Worm (Caenorhabditis elegans) whole organism, L3 larva: ENCODE measurements around the gene srsx-40.

Experiments used
- ceh-28 ChIP-seq: fragments of 150-350 bp; optimal IDR thresholded peaks from 2 replicates; lab custom pipeline; 2014; ENCODE audit warnings: missing biosample characterization, missing genetic modification reagents, missing genetic modification characterization
- elt-1 ChIP-seq: fragments of 150-350 bp; optimal IDR thresholded peaks from 2 replicates; lab custom pipeline; 2014; ENCODE audit warnings: missing biosample characterization, missing genetic modification characterization
- elt-3 ChIP-seq, 3 experiments: fragments of 150-350 bp in 1 of 3; sonication (generic microtip) in 2 of 3; optimal IDR thresholded peaks; 2 replicates in 2 of 3; 4 replicates in 1 of 3; lab custom pipeline; 2014 to 2017; ENCODE audit warnings: missing biosample characterization in 3 of 3, missing genetic modification characterization in 3 of 3
- nhr-23 ChIP-seq: fragments of 150-350 bp; optimal IDR thresholded peaks from 2 replicates; lab custom pipeline; 2014; ENCODE audit warnings: missing biosample characterization, missing genetic modification reagents, missing genetic modification characterization
- nhr-28 ChIP-seq: fragments of 150-350 bp; optimal IDR thresholded peaks from 2 replicates; lab custom pipeline; 2014; ENCODE audit warnings: missing biosample characterization, missing genetic modification characterization

- no peak for TF ChIP-seq elt-1 (tag; lab: Kevin White, UChicago)
- TF ChIP-seq nhr-28 (tag; lab: Kevin White, UChicago) = no peak
- TF ChIP-seq ceh-28 (tag; lab: Kevin White, UChicago) = no peak
- TF ChIP-seq elt-3 (tag; optimal IDR thresholded peaks at IDR 0.05; lab: Kevin White, UChicago) = no peak
- TF ChIP-seq nhr-23 (tag; lab: Kevin White, UChicago) = no peak
Observed at ce11 chrV:7696842-7697241, 6.6 kb downstream of the srsx-40 start, which contains the start of gene ZK105.3.
